Fruit fly (Drosophila melanogaster): ENCODE measurements around the gene CG13724.

DNA sequence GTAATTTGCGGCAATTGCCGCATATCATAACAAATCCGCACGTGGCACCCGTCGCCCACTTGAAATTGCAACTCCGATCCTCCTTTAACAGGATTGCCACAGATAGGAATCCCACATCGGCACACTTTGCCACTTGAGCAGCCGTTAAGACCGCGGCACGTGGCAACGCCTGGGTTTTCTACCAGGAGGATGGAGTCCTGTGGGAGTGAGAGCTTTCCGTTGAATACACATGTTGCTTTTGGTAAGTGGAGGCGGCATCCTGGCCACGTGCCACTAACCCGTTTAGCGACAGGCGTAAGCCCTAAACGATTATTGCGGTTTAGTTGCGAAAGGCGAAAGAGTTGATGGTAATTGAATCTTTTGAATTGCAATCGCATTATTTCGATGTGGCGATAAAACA is 35.8 kb downstream of the CG13724 start:
- TF ChIP-seq psq (optimal IDR thresholded peaks at IDR 0.05) (no peak), Sin3A (optimal IDR thresholded peaks at IDR 0.05) (no peak), ttk (optimal IDR thresholded peaks at IDR 0.05) (no peak)

All from Kc167 (cell line).